Fruit fly (Drosophila melanogaster) whole organism, pupa: ENCODE data around the gene CG13003.

Experiments
- CG14655 ChIP-seq: fragments of 200-800 bp; sonication (Bioruptor generic); optimal IDR thresholded peaks from 3 replicates; lab custom pipeline; 2017; ENCODE audit warnings: mild to moderate bottlenecking, missing biosample characterization, missing genetic modification reagents, missing genetic modification characterization
- CG15710 ChIP-seq: fragments of 200-800 bp; sonication (Bioruptor generic); optimal IDR thresholded peaks from 2 replicates; lab custom pipeline; 2018; ENCODE audit warnings: missing biosample characterization, mild to moderate bottlenecking, missing genetic modification characterization, moderate library complexity
- CG17806 ChIP-seq: fragments of 200-800 bp; sonication (Bioruptor generic); optimal IDR thresholded peaks from 2 replicates; lab custom pipeline; 2018; ENCODE audit warnings: missing biosample characterization, mild to moderate bottlenecking, missing genetic modification characterization, moderate library complexity
- CG32121 ChIP-seq: fragments of 200-800 bp; sonication (Bioruptor generic); IDR thresholded peaks from 2 replicates; pipeline ENCODE4 v1.3.6; 2022; ENCODE audit warnings: missing biosample characterization, missing genetic modification characterization
- CG8159 ChIP-seq: fragments of 200-800 bp; sonication (Bioruptor generic); optimal IDR thresholded peaks from 3 replicates; lab custom pipeline; 2018; ENCODE audit warnings: missing biosample characterization, mild to moderate bottlenecking, missing genetic modification characterization, moderate library complexity
- CG8301 ChIP-seq: fragments of 200-800 bp; sonication (Bioruptor generic); optimal IDR thresholded peaks from 2 replicates; lab custom pipeline; 2018; ENCODE audit warnings: missing biosample characterization, mild to moderate bottlenecking, missing genetic modification characterization
- CG9948 ChIP-seq: fragments of 200-800 bp; sonication (Bioruptor generic); optimal IDR thresholded peaks from 2 replicates; lab custom pipeline; 2018; ENCODE audit warnings: missing biosample characterization, mild to moderate bottlenecking, missing genetic modification characterization, moderate library complexity
- D1 ChIP-seq: fragments of 200-800 bp; sonication (Bioruptor generic); optimal IDR thresholded peaks from 2 replicates; lab custom pipeline; 2018; ENCODE audit warnings: missing biosample characterization, mild to moderate bottlenecking, missing genetic modification characterization, moderate library complexity
- EcR ChIP-seq: fragments of 200-800 bp; sonication (Bioruptor generic); optimal IDR thresholded peaks from 3 replicates; lab custom pipeline; 2019; ENCODE audit warnings: missing biosample characterization, missing genetic modification characterization, mild to moderate bottlenecking, moderate library complexity, missing genetic modification reagents
- Ets98B ChIP-seq: fragments of 200-800 bp; sonication (Bioruptor generic); IDR thresholded peaks from 2 replicates; pipeline ENCODE4 v1.3.6; 2022; ENCODE audit warnings: missing biosample characterization, missing genetic modification characterization
- Pif1A ChIP-seq: fragments of 200-800 bp; sonication (Bioruptor generic); optimal IDR thresholded peaks from 3 replicates; lab custom pipeline; 2016; ENCODE audit warnings: missing biosample characterization, missing genetic modification characterization
- Pif1B ChIP-seq: fragments of 200-800 bp; sonication (Bioruptor generic); optimal IDR thresholded peaks from 3 replicates; lab custom pipeline; 2016; ENCODE audit warnings: missing biosample characterization, missing genetic modification characterization
- Snoo ChIP-seq: fragments of 200-800 bp; sonication (Bioruptor generic); optimal IDR thresholded peaks from 3 replicates; lab custom pipeline; 2017; ENCODE audit warnings: missing biosample characterization, mild to moderate bottlenecking, missing genetic modification characterization, inconsistent platforms
- gl ChIP-seq: fragments of 200-800 bp; sonication (Bioruptor generic); optimal IDR thresholded peaks from 2 replicates; lab custom pipeline; 2018; ENCODE audit warnings: missing biosample characterization, mild to moderate bottlenecking, missing genetic modification characterization

- no peak for TF ChIP-seq Ets98B (GFP tag; lab: Robert Waterston, UW)
- no peak for TF ChIP-seq CG17806
- TF ChIP-seq CG8159 (tag; lab: Kevin White, UChicago), result no peak
- no peak for TF ChIP-seq gl (tag; lab: Kevin White, UChicago)
- no peak for TF ChIP-seq CG32121 (GFP tag; lab: Robert Waterston, UW)
- TF ChIP-seq CG15710 (tag; lab: Kevin White, UChicago), result no peak
- no peak for TF ChIP-seq CG9948 (tag; lab: Kevin White, UChicago)
- TF ChIP-seq Pif1B (GFP tag; lab: Kevin White, UChicago), result no peak
- no peak for TF ChIP-seq Snoo
- TF ChIP-seq CG14655 (GFP tag; lab: Kevin White, UChicago), result no peak
- TF ChIP-seq CG8301 (tag; lab: Kevin White, UChicago), result no peak
- no peak for TF ChIP-seq Pif1A
- no peak for TF ChIP-seq D1 (tag; lab: Kevin White, UChicago)
- no peak for TF ChIP-seq EcR
Measured at dm6 chrX:16909297-16909696, 33.0 kb upstream of the CG13003 start.
